Worm (Caenorhabditis elegans) whole organism, young adult: ENCODE measurements around the gene btb-2.

Experiments
- D2030.7 ChIP-seq: fragments of 200-800 bp; sonication (Bioruptor generic); IDR thresholded peaks from 2 replicates; pipeline ENCODE4 v1.3.6; 2022; ENCODE audit warnings: missing genetic modification reagents, missing genetic modification characterization, missing compliant biosample characterization
- F23B12.7 ChIP-seq: sonication (generic microtip); optimal IDR thresholded peaks from 2 replicates; lab custom pipeline; 2017; ENCODE audit warnings: missing genetic modification characterization, mild to moderate bottlenecking, missing compliant biosample characterization, antibody characterized with exemption, moderate library complexity; ENCODE audit not compliant: insufficient read depth
- F39B2.1 ChIP-seq: fragments of 200-800 bp; sonication (Bioruptor generic); IDR thresholded peaks from 2 replicates; pipeline ENCODE4 v1.3.6; 2022; ENCODE audit warnings: missing genetic modification reagents, missing genetic modification characterization, missing compliant biosample characterization
- F49E8.2 ChIP-seq: sonication (generic microtip); optimal IDR thresholded peaks from 3 replicates; lab custom pipeline; 2017; ENCODE audit warnings: missing genetic modification characterization, mild to moderate bottlenecking, missing compliant biosample characterization, antibody characterized with exemption, moderate library complexity; ENCODE audit not compliant: insufficient read depth
- F55B11.4 ChIP-seq: sonication (generic microtip); optimal IDR thresholded peaks from 2 replicates; lab custom pipeline; 2016; ENCODE audit warnings: missing compliant biosample characterization, missing genetic modification characterization, borderline replicate concordance; ENCODE audit not compliant: insufficient read depth
- F57A8.1 ChIP-seq: fragments of 200-800 bp; sonication (Bioruptor generic); optimal IDR thresholded peaks from 2 replicates; lab custom pipeline; 2018; ENCODE audit warnings: mild to moderate bottlenecking, missing genetic modification characterization, moderate library complexity, missing compliant biosample characterization
- K11D2.4 ChIP-seq: fragments of 200-800 bp; sonication (Bioruptor generic); IDR thresholded peaks from 2 replicates; pipeline ENCODE4 v1.3.6; 2022; ENCODE audit warnings: missing genetic modification reagents, missing genetic modification characterization, missing compliant biosample characterization
- akir-1 ChIP-seq: fragments of 200-800 bp; sonication (Bioruptor generic); optimal IDR thresholded peaks from 2 replicates; lab custom pipeline; 2018; ENCODE audit warnings: mild to moderate bottlenecking, missing genetic modification characterization, moderate library complexity, missing compliant biosample characterization
- ama-1 ChIP-seq, 3 experiments: fragments of 150-350 bp in 1 of 3; sonication (generic microtip) in 2 of 3; optimal IDR thresholded peaks; 2 replicates each; lab custom pipeline; 2014 to 2018; ENCODE audit warnings: missing biosample characterization in 2 of 3, missing genetic modification characterization in 2 of 3, missing genetic modification reagents in 2 of 3
- aptf-3 ChIP-seq: fragments of 200-800 bp; sonication (Bioruptor generic); IDR thresholded peaks from 2 replicates; pipeline ENCODE4 v1.3.6; 2022; ENCODE audit warnings: missing genetic modification characterization, missing compliant biosample characterization
- atf-7 ChIP-seq: sonication (generic microtip); optimal IDR thresholded peaks from 2 replicates; lab custom pipeline; 2017; ENCODE audit warnings: mild to moderate bottlenecking, missing genetic modification characterization, missing compliant biosample characterization
- attf-5 ChIP-seq: fragments of 200-800 bp; sonication (Bioruptor generic); optimal IDR thresholded peaks from 2 replicates; lab custom pipeline; 2018; ENCODE audit warnings: mild to moderate bottlenecking, missing genetic modification characterization, missing compliant biosample characterization
- attf-6 ChIP-seq: fragments of 200-800 bp; sonication (Bioruptor generic); IDR thresholded peaks from 2 replicates; pipeline ENCODE4 v1.3.6; 2022; ENCODE audit warnings: missing genetic modification reagents, missing genetic modification characterization, missing compliant biosample characterization
- bed-1 ChIP-seq: fragments of 200-800 bp; sonication (Bioruptor generic); IDR thresholded peaks from 2 replicates; pipeline ENCODE4 v1.3.6; 2022; ENCODE audit warnings: missing genetic modification reagents, missing genetic modification characterization, missing compliant biosample characterization
- bed-2 ChIP-seq: fragments of 200-800 bp; sonication (Bioruptor generic); IDR thresholded peaks from 2 replicates; pipeline ENCODE4 v1.3.6; 2022; ENCODE audit warnings: missing genetic modification reagents, missing genetic modification characterization, missing compliant biosample characterization
- cebp-2 ChIP-seq: fragments of 200-800 bp; sonication (Bioruptor generic); IDR thresholded peaks from 2 replicates; pipeline ENCODE4 v1.3.6; 2022; ENCODE audit warnings: missing genetic modification characterization, missing compliant biosample characterization
- ceh-27 ChIP-seq: fragments of 200-800 bp; sonication (Bioruptor generic); optimal IDR thresholded peaks from 2 replicates; lab custom pipeline; 2018; ENCODE audit warnings: mild to moderate bottlenecking, missing genetic modification characterization, moderate library complexity, missing compliant biosample characterization
- ceh-58 ChIP-seq: fragments of 200-800 bp; sonication (Bioruptor generic); IDR thresholded peaks from 2 replicates; pipeline ENCODE4 v1.3.6; 2022; ENCODE audit warnings: missing genetic modification characterization, missing compliant biosample characterization
- chd-7 ChIP-seq: sonication (generic microtip); optimal IDR thresholded peaks from 2 replicates; lab custom pipeline; 2016; ENCODE audit warnings: mild to moderate bottlenecking, missing genetic modification characterization, moderate library complexity, missing compliant biosample characterization
- die-1 ChIP-seq: sonication (generic microtip); optimal IDR thresholded peaks from 2 replicates; lab custom pipeline; 2016; ENCODE audit warnings: missing genotype, mild to moderate bottlenecking, missing genetic modification characterization, missing compliant biosample characterization
- dpl-1 ChIP-seq: fragments of 150-350 bp; optimal IDR thresholded peaks from 2 replicates; lab custom pipeline; 2014; ENCODE audit warnings: missing biosample characterization, missing genetic modification reagents, missing genetic modification characterization
- ets-4 ChIP-seq: fragments of 200-800 bp; sonication (Bioruptor generic); optimal IDR thresholded peaks from 2 replicates; lab custom pipeline; 2018; ENCODE audit warnings: mild to moderate bottlenecking, missing genetic modification characterization, missing compliant biosample characterization
- gei-17 ChIP-seq: fragments of 200-800 bp; sonication (Bioruptor generic); optimal IDR thresholded peaks from 2 replicates; lab custom pipeline; 2018; ENCODE audit warnings: mild to moderate bottlenecking, missing genetic modification characterization, missing compliant biosample characterization
- him-1 ChIP-seq: sonication (generic microtip); optimal IDR thresholded peaks from 2 replicates; lab custom pipeline; 2016; ENCODE audit warnings: missing genotype, missing genetic modification reagents, missing genetic modification characterization, missing compliant biosample characterization
- hlh-26 ChIP-seq: fragments of 200-800 bp; sonication (Bioruptor generic); conservative IDR thresholded peaks from 2 replicates; pipeline ENCODE4 v1.3.6; 2022; ENCODE audit warnings: missing genetic modification reagents, missing genetic modification characterization, missing compliant biosample characterization
- hsf-1 ChIP-seq: fragments of 200-800 bp; sonication (Bioruptor generic); IDR thresholded peaks from 2 replicates; pipeline ENCODE4 v1.3.6; 2022; ENCODE audit warnings: missing genetic modification reagents, missing genetic modification characterization, missing compliant biosample characterization
- lag-1 ChIP-seq: fragments of 200-800 bp; sonication (Bioruptor generic); IDR thresholded peaks from 2 replicates; pipeline ENCODE4 v1.3.6; 2022; ENCODE audit warnings: missing genetic modification reagents, missing genetic modification characterization, missing compliant biosample characterization
- lin-35 ChIP-seq, 3 experiments: fragments of 150-350 bp in 2 of 3; sonication (generic microtip) in 1 of 3; optimal IDR thresholded peaks; 2 replicates each; lab custom pipeline; 2014 to 2018; ENCODE audit warnings: missing biosample characterization in 3 of 3, missing genetic modification characterization in 3 of 3, missing genetic modification reagents in 3 of 3
- lsy-27 ChIP-seq: sonication (generic microtip); optimal IDR thresholded peaks from 2 replicates; lab custom pipeline; 2017; ENCODE audit warnings: missing genetic modification characterization, mild to moderate bottlenecking, missing compliant biosample characterization, antibody characterized with exemption, missing genotype, borderline replicate concordance; ENCODE audit not compliant: insufficient read depth
- madf-10 ChIP-seq: sonication (generic microtip); optimal IDR thresholded peaks from 2 replicates; lab custom pipeline; 2016; ENCODE audit warnings: mild to moderate bottlenecking, missing genetic modification characterization, missing compliant biosample characterization
- madf-3 ChIP-seq: fragments of 200-800 bp; sonication (Bioruptor generic); IDR thresholded peaks from 2 replicates; pipeline ENCODE4 v1.3.6; 2022; ENCODE audit warnings: missing genetic modification reagents, missing genetic modification characterization, missing compliant biosample characterization
- madf-6 ChIP-seq: fragments of 200-800 bp; sonication (Bioruptor generic); IDR thresholded peaks from 2 replicates; pipeline ENCODE4 v1.3.6; 2022; ENCODE audit warnings: missing genetic modification reagents, missing genetic modification characterization, missing compliant biosample characterization
- madf-8 ChIP-seq: fragments of 200-800 bp; sonication (Bioruptor generic); conservative IDR thresholded peaks from 2 replicates; pipeline ENCODE4 v1.3.6; 2022; ENCODE audit warnings: missing genetic modification reagents, missing genetic modification characterization, missing compliant biosample characterization
- mcd-1 ChIP-seq: fragments of 200-800 bp; sonication (Bioruptor generic); IDR thresholded peaks from 2 replicates; pipeline ENCODE4 v1.3.6; 2022; ENCODE audit warnings: missing genetic modification reagents, missing genetic modification characterization, missing compliant biosample characterization
- mel-28 ChIP-seq: sonication (generic microtip); optimal IDR thresholded peaks from 2 replicates; lab custom pipeline; 2016; ENCODE audit warnings: borderline replicate concordance, mild to moderate bottlenecking, missing genetic modification characterization, missing compliant biosample characterization
- mes-4 ChIP-seq: sonication (generic microtip); optimal IDR thresholded peaks from 2 replicates; lab custom pipeline; 2016; ENCODE audit warnings: missing genotype, missing genetic modification characterization, missing compliant biosample characterization
- nfya-2 ChIP-seq: fragments of 200-800 bp; sonication (Bioruptor generic); IDR thresholded peaks from 2 replicates; pipeline ENCODE4 v1.3.6; 2022; ENCODE audit warnings: missing genetic modification reagents, missing genetic modification characterization, missing compliant biosample characterization
- nhr-27 ChIP-seq: fragments of 200-800 bp; sonication (Bioruptor generic); optimal IDR thresholded peaks from 2 replicates; lab custom pipeline; 2018; ENCODE audit warnings: mild to moderate bottlenecking, missing genetic modification characterization, moderate library complexity, missing compliant biosample characterization
- nhr-80 ChIP-seq: sonication (generic microtip); optimal IDR thresholded peaks from 2 replicates; lab custom pipeline; 2016; ENCODE audit warnings: missing genetic modification characterization, missing compliant biosample characterization
- rcor-1 ChIP-seq: fragments of 200-800 bp; sonication (Bioruptor generic); IDR thresholded peaks from 2 replicates; pipeline ENCODE4 v1.3.6; 2022; ENCODE audit warnings: missing genetic modification reagents, missing genetic modification characterization, missing compliant biosample characterization
- sea-2 ChIP-seq: fragments of 200-800 bp; sonication (Bioruptor generic); IDR thresholded peaks from 2 replicates; pipeline ENCODE4 v1.3.6; 2022; ENCODE audit warnings: missing genetic modification characterization, missing compliant biosample characterization
- snpc-1.1 ChIP-seq: sonication (generic microtip); optimal IDR thresholded peaks from 2 replicates; lab custom pipeline; 2017; ENCODE audit warnings: missing genetic modification characterization, mild to moderate bottlenecking, missing compliant biosample characterization, antibody characterized with exemption, moderate library complexity, missing genotype, missing genetic modification reagents; ENCODE audit not compliant: insufficient read depth
- somi-1 ChIP-seq: fragments of 200-800 bp; sonication (Bioruptor generic); optimal IDR thresholded peaks from 2 replicates; lab custom pipeline; 2018; ENCODE audit warnings: mild to moderate bottlenecking, missing genetic modification characterization, missing compliant biosample characterization
- tbp1 ChIP-seq: fragments of 200-800 bp; sonication (Bioruptor generic); optimal IDR thresholded peaks from 2 replicates; lab custom pipeline; 2018; ENCODE audit warnings: mild to moderate bottlenecking, missing genetic modification characterization, missing compliant biosample characterization
- ztf-18 ChIP-seq: sonication (generic microtip); optimal IDR thresholded peaks from 2 replicates; lab custom pipeline; 2016; ENCODE audit warnings: missing genotype, mild to moderate bottlenecking, missing genetic modification characterization, missing compliant biosample characterization
- ztf-26 ChIP-seq: sonication (generic microtip); optimal IDR thresholded peaks from 2 replicates; lab custom pipeline; 2017; ENCODE audit warnings: missing genetic modification characterization, missing compliant biosample characterization
- ztf-28 ChIP-seq: fragments of 200-800 bp; sonication (Bioruptor generic); IDR thresholded peaks from 2 replicates; pipeline ENCODE4 v1.3.6; 2022; ENCODE audit warnings: missing genetic modification reagents, missing genetic modification characterization, missing compliant biosample characterization
- ztf-3 ChIP-seq: fragments of 200-800 bp; sonication (Bioruptor generic); optimal IDR thresholded peaks from 2 replicates; lab custom pipeline; 2018; ENCODE audit warnings: mild to moderate bottlenecking, missing genetic modification characterization, missing compliant biosample characterization

The btb-2 gene

DNA sequence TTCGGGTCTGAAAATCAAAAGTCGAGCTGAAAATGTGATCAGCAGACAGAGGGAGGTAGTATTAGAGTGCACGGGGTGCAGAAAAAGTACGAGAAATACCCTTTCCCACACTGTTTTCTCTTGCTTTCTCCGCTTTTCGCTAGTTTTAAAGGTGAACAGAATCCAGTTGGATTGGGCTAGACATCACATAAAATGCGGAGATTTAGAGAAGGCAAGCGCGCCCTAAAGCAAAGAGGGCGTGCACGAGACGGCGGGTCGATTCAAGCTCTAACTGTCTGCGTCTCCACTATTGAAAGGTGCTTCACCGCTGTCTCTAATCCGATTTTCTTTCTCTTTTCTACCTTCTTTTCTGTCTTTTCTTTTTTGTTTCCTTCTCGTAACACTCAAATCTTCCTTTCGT, 31.6 kb upstream of the btb-2 start:
- TF ChIP-seq dpl-1 (GFP tag; lab: Kevin White, UChicago), result no peak
- TF ChIP-seq gei-17, result peak; percentile 3
- peak; percentile 85 for TF ChIP-seq D2030.7 (GFP tag; lab: Robert Waterston, UW)
- peak; percentile 67 for TF ChIP-seq somi-1
- 0 out of 2 replicates have a peak, but pooled peaks have one; percentile 25 for TF ChIP-seq attf-6 (GFP tag; lab: Robert Waterston, UW)
- peak in 1 of 3 experiments; percentile 48 for TF ChIP-seq lin-35 (GFP tag; optimal IDR thresholded peaks at IDR 0.05; lab: Kevin White, UChicago)
- no peak for TF ChIP-seq lsy-27 (tag; lab: Kevin White, UChicago)
- TF ChIP-seq bed-2 (GFP tag; lab: Robert Waterston, UW), result no peak
- 0 out of 2 replicates have a peak, but pooled peaks have one; percentile 6 for TF ChIP-seq ztf-28 (GFP tag; lab: Robert Waterston, UW)
- peak; percentile 64; the same call in 1 of the 2 replicates for TF ChIP-seq rcor-1
- TF ChIP-seq nfya-2 (GFP tag; lab: Robert Waterston, UW), result no peak
- peak; percentile 75 for TF ChIP-seq ztf-18 (tag; lab: Kevin White, UChicago)
- TF ChIP-seq K11D2.4 (GFP tag; lab: Robert Waterston, UW), result peak; percentile 54
- TF ChIP-seq F39B2.1 (GFP tag; lab: Robert Waterston, UW), result no peak
- no peak for TF ChIP-seq mes-4
- TF ChIP-seq hsf-1 (GFP tag; lab: Robert Waterston, UW), result no peak
- peak; percentile 79 for TF ChIP-seq nhr-80 (tag; lab: Kevin White, UChicago)
- peak; percentile 78 for TF ChIP-seq ceh-27 (GFP tag; lab: Kevin White, UChicago)
- TF ChIP-seq lag-1 (GFP tag; lab: Robert Waterston, UW), result no peak
- TF ChIP-seq F55B11.4 (tag; lab: Kevin White, UChicago), result no peak
- no peak for TF ChIP-seq ceh-58 (GFP tag; lab: Robert Waterston, UW)
- TF ChIP-seq madf-6 (GFP tag; lab: Robert Waterston, UW), result peak; percentile 81
- no peak for TF ChIP-seq madf-10
- no peak for TF ChIP-seq him-1 (tag; lab: Kevin White, UChicago)
- peak; percentile 95 for TF ChIP-seq attf-5
- TF ChIP-seq hlh-26 (GFP tag; lab: Robert Waterston, UW), result no peak
- TF ChIP-seq mcd-1 (GFP tag; lab: Robert Waterston, UW), result peak; percentile 95
- TF ChIP-seq snpc-1.1 (tag; lab: Kevin White, UChicago), result peak; percentile 26
- TF ChIP-seq nhr-27 (tag; lab: Kevin White, UChicago), result no peak
- TF ChIP-seq tbp1 (GFP tag; lab: Kevin White, UChicago), result peak; percentile 68
- peak; percentile 20 for TF ChIP-seq ztf-26 (tag; lab: Kevin White, UChicago)
- peak; percentile 95 for TF ChIP-seq F23B12.7 (tag; lab: Kevin White, UChicago)
- no peak for TF ChIP-seq sea-2 (GFP tag; lab: Robert Waterston, UW)
- TF ChIP-seq aptf-3 (GFP tag; lab: Robert Waterston, UW), result no peak
- TF ChIP-seq F49E8.2 (tag; lab: Kevin White, UChicago), result peak; percentile 89
- TF ChIP-seq ama-1 (optimal IDR thresholded peaks at IDR 0.05; lab: Kevin White, UChicago), result no peak
- TF ChIP-seq ama-1 (GFP tag; optimal IDR thresholded peaks at IDR 0.05; lab: Kevin White, UChicago), result no peak
- TF ChIP-seq akir-1, result no peak
- 0 out of 2 replicates have a peak, but pooled peaks have one; percentile 13 for TF ChIP-seq madf-3 (GFP tag; lab: Robert Waterston, UW)
- TF ChIP-seq bed-1, result no peak
- peak; percentile 31 for TF ChIP-seq atf-7 (tag; lab: Kevin White, UChicago)
- no peak for TF ChIP-seq ztf-3
- no peak for TF ChIP-seq F57A8.1 (GFP tag; lab: Kevin White, UChicago)
- no peak for TF ChIP-seq die-1 (tag; lab: Kevin White, UChicago)
- no peak for TF ChIP-seq cebp-2
- no peak for TF ChIP-seq ets-4 (GFP tag; lab: Kevin White, UChicago)
- TF ChIP-seq chd-7 (tag; lab: Kevin White, UChicago), result peak; percentile 63
- no peak for TF ChIP-seq mel-28
- peak; percentile 57 for TF ChIP-seq madf-8 (GFP tag; lab: Robert Waterston, UW)
